Worm (Caenorhabditis elegans) whole organism, early embryonic: ENCODE measurements around the gene R11D1.1.

ENCODE experiments used
- ama-1 ChIP-seq: fragments of 150-350 bp; optimal IDR thresholded peaks from 2 replicates; lab custom pipeline; 2014
- ets-7 ChIP-seq: sonication (generic microtip); optimal IDR thresholded peaks from 2 replicates; lab custom pipeline; 2016; ENCODE audit warnings: missing genotype, missing genetic modification characterization, missing compliant biosample characterization
- pes-1 ChIP-seq: fragments of 200-800 bp; sonication (Bioruptor generic); IDR thresholded peaks from 2 replicates; pipeline ENCODE4 v1.3.6; 2022; ENCODE audit warnings: missing genetic modification reagents, missing genetic modification characterization, missing compliant biosample characterization
- scrt-1 ChIP-seq: fragments of 200-800 bp; sonication (Bioruptor generic); IDR thresholded peaks from 2 replicates; pipeline ENCODE4 v1.3.6; 2022; ENCODE audit warnings: missing genetic modification characterization, missing compliant biosample characterization
- sea-1 ChIP-seq: fragments of 200-800 bp; sonication (Bioruptor generic); conservative IDR thresholded peaks from 2 replicates; pipeline ENCODE4 v1.3.6; 2022; ENCODE audit warnings: missing genetic modification characterization, missing compliant biosample characterization
- tra-4 ChIP-seq: sonication (generic microtip); optimal IDR thresholded peaks from 2 replicates; lab custom pipeline; 2017; ENCODE audit warnings: missing genetic modification characterization, missing compliant biosample characterization

DNA sequence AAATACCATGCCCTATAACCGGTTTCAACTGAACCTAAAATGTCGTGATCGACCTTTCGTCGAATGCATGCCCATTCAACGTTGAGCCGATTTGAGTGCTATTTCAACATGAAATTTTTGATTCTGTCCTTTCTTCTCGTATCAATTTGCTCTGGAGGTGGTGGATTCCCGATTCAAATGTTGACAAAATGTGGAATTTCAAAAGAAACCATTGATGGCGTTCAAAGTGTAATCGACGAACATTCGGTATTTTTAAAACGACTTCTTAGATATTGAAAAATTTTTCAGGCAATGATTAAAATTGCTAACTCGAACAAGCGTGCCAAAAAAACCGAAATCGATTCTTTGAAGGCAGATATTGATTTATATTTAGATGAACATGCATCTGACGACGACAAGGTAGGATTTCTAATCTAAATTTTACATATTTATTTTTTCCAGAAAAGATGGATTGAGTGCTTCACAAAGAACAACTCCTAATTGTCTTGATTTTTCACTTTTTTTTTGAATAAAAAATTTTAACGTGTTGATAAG lies 23.0 kb downstream of the R11D1.1 start, which contains the start of gene R11D1.13:
- TF ChIP-seq pes-1, result no peak
- TF ChIP-seq ama-1 (lab: Kevin White, UChicago), result no peak
- TF ChIP-seq sea-1 (GFP tag; lab: Robert Waterston, UW), result no peak
- no peak for TF ChIP-seq ets-7 (tag; lab: Kevin White, UChicago)
- no peak for TF ChIP-seq tra-4 (tag; lab: Kevin White, UChicago)
- TF ChIP-seq scrt-1, result no peak
